Fruit fly (Drosophila melanogaster): Measurements from ENCODE around the gene bsk.

Gene bsk

dm6 chr2L:10201743-10202142 is 48.6 kb downstream of the bsk start:
- TF ChIP-seq Dll (optimal IDR thresholded peaks at IDR 0.05) (no peak), EcR (GFP tag; optimal IDR thresholded peaks at IDR 0.05) (no peak), psq (optimal IDR thresholded peaks at IDR 0.05) (no peak), CG8478 (optimal IDR thresholded peaks at IDR 0.05) (no peak), pan (optimal IDR thresholded peaks at IDR 0.05) (no peak), usp (GFP tag; optimal IDR thresholded peaks at IDR 0.05) (no peak)

- TF ChIP-seq pan (optimal IDR thresholded peaks at IDR 0.05) (no peak), Dll (optimal IDR thresholded peaks at IDR 0.05) (no peak), psq (optimal IDR thresholded peaks at IDR 0.05) (no peak), EcR (GFP tag; optimal IDR thresholded peaks at IDR 0.05) (no peak), usp (GFP tag; optimal IDR thresholded peaks at IDR 0.05) (no peak), CG8478 (optimal IDR thresholded peaks at IDR 0.05) (no peak)
Measured at dm6 chr2L:10200847-10201246, 49.5 kb downstream of the bsk start, which contains the start of the genes Ripalpha and RpL7. Ripalpha (minus strand) TSS chr2L:10200974. RpL7 (plus strand) TSS chr2L:10201004.

DNA sequence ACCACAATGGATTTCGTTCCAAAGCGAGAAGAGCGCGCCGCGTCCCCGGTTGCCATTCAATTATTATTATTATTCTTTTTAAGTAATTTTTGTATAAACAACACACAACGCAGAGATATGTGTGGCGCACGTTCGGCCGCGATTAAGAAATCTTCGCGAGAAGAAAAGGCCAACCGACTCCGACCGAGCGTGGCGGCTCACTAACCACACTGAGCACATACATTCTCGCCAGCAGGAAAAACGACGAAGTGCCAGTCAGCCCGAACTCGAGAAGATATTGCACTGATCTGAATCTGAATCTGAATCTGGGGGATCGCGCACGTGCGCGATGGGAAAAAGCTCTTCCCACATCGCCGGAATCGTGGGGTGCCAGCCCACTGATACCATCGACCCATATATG is 51.4 kb downstream of the bsk start, which contains the start of gene Sur:
Sur (minus strand) TSS at position 207 of the 400 bp plus-strand sequence.
- TF ChIP-seq Dll (optimal IDR thresholded peaks at IDR 0.05) (no peak), usp (GFP tag; optimal IDR thresholded peaks at IDR 0.05) (no peak), CG8478 (optimal IDR thresholded peaks at IDR 0.05) (no peak), psq (optimal IDR thresholded peaks at IDR 0.05) (no peak), EcR (GFP tag; optimal IDR thresholded peaks at IDR 0.05) (no peak), pan (optimal IDR thresholded peaks at IDR 0.05) (no peak)

Data from whole organism.